Worm (Caenorhabditis elegans): ENCODE measurements around the gene C10C5.4.

Gene C10C5.4

ce11 chrIV:9336538-9337090 lies 41.7 kb upstream of the C10C5.4 start, which contains the start of gene T20D3.5:
T20D3.5 (plus strand) TSS chrIV:9337040.
- TF ChIP-seq mes-2 (tag; optimal IDR thresholded peaks at IDR 0.05; ENCODE audit: poor library complexity, severe bottlenecking) (peak; percentile 66), gei-8 (GFP tag; optimal IDR thresholded peaks at IDR 0.05) (no peak), unc-130 (GFP tag; optimal IDR thresholded peaks at IDR 0.05) (peak; percentile 67)

ce11 chrIV:9339205-9339604 lies 39.1 kb upstream of the C10C5.4 start, which contains the start of gene T20D3.6:
T20D3.6 (minus strand) TSS chrIV:9339305.
- TF ChIP-seq fkh-10 (GFP tag; optimal IDR thresholded peaks at IDR 0.05) (no peak), ztf-11 (tag; optimal IDR thresholded peaks at IDR 0.05) (no peak), daf-16 (GFP tag; optimal IDR thresholded peaks at IDR 0.05) (no peak), daf-16 (tag; optimal IDR thresholded peaks at IDR 0.05) (peak; percentile 17), T20F7.1 (GFP tag; optimal IDR thresholded peaks at IDR 0.05) (peak; percentile 28), F44E2.7 (GFP tag; IDR thresholded peaks at IDR 0.05) (no peak), duxl-1 (tag; optimal IDR thresholded peaks at IDR 0.05; ENCODE audit: poor library complexity) (no peak), ama-1 (optimal IDR thresholded peaks at IDR 0.05) (no peak), zag-1 (tag; optimal IDR thresholded peaks at IDR 0.05) (no peak), ceh-20 (GFP tag; IDR thresholded peaks at IDR 0.05) (no peak), tag-97 (GFP tag; IDR thresholded peaks at IDR 0.05) (no peak), nhr-76 (tag; optimal IDR thresholded peaks at IDR 0.05) (no peak), Y75B8A.6 (GFP tag; IDR thresholded peaks at IDR 0.05) (no peak), spr-3 (GFP tag; optimal IDR thresholded peaks at IDR 0.05) (no peak), nhr-111 (GFP tag; optimal IDR thresholded peaks at IDR 0.05) (no peak)

- TF ChIP-seq ama-1 (optimal IDR thresholded peaks at IDR 0.05): peak; percentile 26
- peak; percentile 26 for TF ChIP-seq mes-2 (tag; optimal IDR thresholded peaks at IDR 0.05; ENCODE audit: poor library complexity, severe bottlenecking)
- peak; percentile 13 for TF ChIP-seq pqm-1 (tag; optimal IDR thresholded peaks at IDR 0.05)
- TF ChIP-seq ZK546.5 (tag; optimal IDR thresholded peaks at IDR 0.05): no peak
- TF ChIP-seq lin-38 (GFP tag; IDR thresholded peaks at IDR 0.05): peak; percentile 92
- no peak for TF ChIP-seq daf-16 (GFP tag; optimal IDR thresholded peaks at IDR 0.05)
- peak; percentile 81 for TF ChIP-seq daf-16 (tag; optimal IDR thresholded peaks at IDR 0.05)
- peak; percentile 15 for TF ChIP-seq nhr-28 (tag; optimal IDR thresholded peaks at IDR 0.05)
- TF ChIP-seq nhr-76 (tag; optimal IDR thresholded peaks at IDR 0.05): no peak
- no peak for TF ChIP-seq mxl-3 (GFP tag; optimal IDR thresholded peaks at IDR 0.05)
- peak; percentile 14 for TF ChIP-seq mep-1 (tag; optimal IDR thresholded peaks at IDR 0.05)
- peak in 1 of 2 experiments; percentile 54 for TF ChIP-seq lsy-2 (tag; optimal IDR thresholded peaks at IDR 0.05)
- no peak for TF ChIP-seq lin-15B (tag; optimal IDR thresholded peaks at IDR 0.05)
- peak; percentile 52 for TF ChIP-seq dve-1 (tag; optimal IDR thresholded peaks at IDR 0.05; ENCODE audit: insufficient read depth)
- TF ChIP-seq nhr-48 (tag; optimal IDR thresholded peaks at IDR 0.05): no peak
- peak in 1 of 2 experiments; percentile 23 for TF ChIP-seq unc-62 (GFP tag; optimal IDR thresholded peaks at IDR 0.05 in 1 of 2)
- no peak for TF ChIP-seq unc-62 (tag; optimal IDR thresholded peaks at IDR 0.05)
- peak; percentile 22 for TF ChIP-seq hlh-30 (tag; optimal IDR thresholded peaks at IDR 0.05; ENCODE audit: insufficient read depth)
These were observed 36.8 kb upstream of the C10C5.4 start, which contains the start of gene vps-26 for ce11 chrIV:9341591-9341990. vps-26 (minus strand) TSS chrIV:9341790.

ce11 chrIV:9343102-9343599 lies 35.2 kb upstream of the C10C5.4 start, which contains the start of gene pigc-1:
pigc-1 (minus strand) TSS chrIV:9343152.
- peak; percentile 10 for TF ChIP-seq mes-2 (tag; optimal IDR thresholded peaks at IDR 0.05; ENCODE audit: poor library complexity, severe bottlenecking)
- TF ChIP-seq mep-1 (tag; optimal IDR thresholded peaks at IDR 0.05): peak; percentile 6
- TF ChIP-seq daf-16 (GFP tag; optimal IDR thresholded peaks at IDR 0.05): no peak
- TF ChIP-seq daf-16 (tag; optimal IDR thresholded peaks at IDR 0.05): peak; percentile 90
- TF ChIP-seq attf-4 (tag; optimal IDR thresholded peaks at IDR 0.05): no peak
- TF ChIP-seq pha-4 (GFP tag; IDR thresholded peaks at IDR 0.05): no peak
- TF ChIP-seq pha-4 (tag; optimal IDR thresholded peaks at IDR 0.05): no peak
- TF ChIP-seq dmd-8 (GFP tag; IDR thresholded peaks at IDR 0.05): no peak
- TF ChIP-seq Y48G9A.11 (GFP tag; IDR thresholded peaks at IDR 0.05): peak; percentile 18; the same call in 1 of the 2 replicates
- no peak for TF ChIP-seq php-3 (GFP tag; IDR thresholded peaks at IDR 0.05)
- no peak for TF ChIP-seq nhr-48 (tag; optimal IDR thresholded peaks at IDR 0.05)
- TF ChIP-seq lin-38 (GFP tag; IDR thresholded peaks at IDR 0.05): peak; percentile 38
- no peak for TF ChIP-seq ZK337.2 (GFP tag; IDR thresholded peaks at IDR 0.05)
- no peak for TF ChIP-seq D1046.2 (GFP tag; IDR thresholded peaks at IDR 0.05)
- TF ChIP-seq nhr-25 (tag; optimal IDR thresholded peaks at IDR 0.05; ENCODE audit: borderline replicate concordance, insufficient read depth): no peak
- TF ChIP-seq nhr-77 (tag; optimal IDR thresholded peaks at IDR 0.05): peak; percentile 31
- TF ChIP-seq ceh-28 (tag; optimal IDR thresholded peaks at IDR 0.05): no peak

Measured in whole organism, L4 larva.